Fruit fly (Drosophila melanogaster) whole organism, embryonic: ENCODE measurements around the gene CG6938.

Experiments
- Ada2b ChIP-seq: fragments of 200-800 bp; sonication (Bioruptor generic); IDR thresholded peaks from 2 replicates; pipeline ENCODE4 v1.3.6; 2022; ENCODE audit warnings: missing biosample characterization, missing genetic modification characterization
- Awh ChIP-seq: fragments of 200-800 bp; sonication (Bioruptor generic); IDR thresholded peaks from 2 replicates; pipeline ENCODE4, ENCODE4 v1.3.6; 2022; ENCODE audit warnings: missing biosample characterization, missing genetic modification characterization
- Bdp1 ChIP-seq: fragments of 200-800 bp; sonication (Bioruptor generic); optimal IDR thresholded peaks from 3 replicates; lab custom pipeline; 2016; ENCODE audit warnings: missing biosample characterization, missing genetic modification characterization
- CG10267 ChIP-seq: fragments of 200-800 bp; sonication (Bioruptor generic); optimal IDR thresholded peaks from 2 replicates; lab custom pipeline; 2018; ENCODE audit warnings: missing biosample characterization, mild to moderate bottlenecking, missing genetic modification characterization, moderate library complexity
- CG1233 ChIP-seq: fragments of 200-800 bp; sonication (Bioruptor generic); optimal IDR thresholded peaks from 4 replicates; lab custom pipeline; 2018; ENCODE audit warnings: missing biosample characterization, mild to moderate bottlenecking, missing genetic modification characterization
- CG13287 ChIP-seq: fragments of 200-800 bp; sonication (Bioruptor generic); IDR thresholded peaks from 2 replicates; pipeline ENCODE4 v1.3.6; 2022; ENCODE audit warnings: missing biosample characterization, missing genetic modification characterization; ENCODE audit not compliant: partially characterized antibody
- CG15601 ChIP-seq: fragments of 200-800 bp; sonication (Bioruptor generic); optimal IDR thresholded peaks from 3 replicates; lab custom pipeline; 2019; ENCODE audit warnings: missing biosample characterization, mild to moderate bottlenecking, missing genetic modification characterization, moderate library complexity
- CG17568 ChIP-seq: fragments of 200-800 bp; sonication (Bioruptor generic); optimal IDR thresholded peaks from 2 replicates; lab custom pipeline; 2018; ENCODE audit warnings: missing biosample characterization, mild to moderate bottlenecking, missing genetic modification characterization, moderate library complexity
- CG1792 ChIP-seq: fragments of 200-800 bp; sonication (Bioruptor generic); optimal IDR thresholded peaks from 2 replicates; lab custom pipeline; 2016; ENCODE audit warnings: missing biosample characterization, missing genetic modification characterization
- CG2120 ChIP-seq: fragments of 200-800 bp; sonication (Bioruptor generic); optimal IDR thresholded peaks from 3 replicates; lab custom pipeline; 2016; ENCODE audit warnings: missing biosample characterization, missing genetic modification characterization
- CG2199 ChIP-seq: fragments of 200-800 bp; sonication (Bioruptor generic); IDR thresholded peaks from 3 replicates; pipeline ENCODE4 v1.3.6; 2022; ENCODE audit warnings: missing biosample characterization, missing genetic modification characterization
- CG31388 ChIP-seq: fragments of 200-800 bp; sonication (Bioruptor generic); optimal IDR thresholded peaks from 2 replicates; lab custom pipeline; 2016; ENCODE audit warnings: missing biosample characterization, missing genetic modification characterization
- CG34422 ChIP-seq: fragments of 200-800 bp; sonication (Bioruptor generic); IDR thresholded peaks from 3 replicates; pipeline ENCODE4 v1.3.6; 2022; ENCODE audit warnings: missing biosample characterization, missing genetic modification characterization
- CG7786 ChIP-seq: fragments of 200-800 bp; sonication (Bioruptor generic); optimal IDR thresholded peaks from 2 replicates; lab custom pipeline; 2016; ENCODE audit warnings: missing biosample characterization, missing genetic modification characterization
- CG8359 ChIP-seq: fragments of 200-800 bp; sonication (Bioruptor generic); optimal IDR thresholded peaks from 2 replicates; lab custom pipeline; 2017; ENCODE audit warnings: missing biosample characterization, mild to moderate bottlenecking, missing genetic modification characterization, borderline replicate concordance
- CTCF ChIP-seq: fragments of 200-800 bp; sonication (Bioruptor generic); optimal IDR thresholded peaks from 2 replicates; lab custom pipeline; 2017; ENCODE audit warnings: missing biosample characterization, mild to moderate bottlenecking, missing genetic modification characterization, moderate library complexity
- Drgx ChIP-seq: fragments of 200-800 bp; sonication (Bioruptor generic); IDR thresholded peaks from 2 replicates; pipeline ENCODE4 v1.3.6; 2022; ENCODE audit warnings: missing biosample characterization, missing genetic modification characterization
- E2f2 ChIP-seq: fragments of 200-800 bp; sonication (Bioruptor generic); IDR thresholded peaks from 2 replicates; pipeline ENCODE4 v1.3.6; 2022; ENCODE audit warnings: missing biosample characterization, missing genetic modification characterization
- Ets65A ChIP-seq: fragments of 200-800 bp; sonication (Bioruptor generic); peaks from one replicate; lab custom pipeline; 2016; ENCODE audit warnings: missing biosample characterization, missing genetic modification characterization
- HmgZ ChIP-seq: fragments of 200-800 bp; sonication (Bioruptor generic); optimal IDR thresholded peaks from 2 replicates; lab custom pipeline; 2018; ENCODE audit warnings: missing biosample characterization, mild to moderate bottlenecking, missing genetic modification characterization
- MTF-1 ChIP-seq: fragments of 200-800 bp; sonication (Bioruptor generic); optimal IDR thresholded peaks from 2 replicates; lab custom pipeline; 2018; ENCODE audit warnings: missing biosample characterization, mild to moderate bottlenecking, missing genetic modification characterization, borderline replicate concordance
- Sry-δ ChIP-seq: fragments of 200-800 bp; sonication (Bioruptor generic); optimal IDR thresholded peaks from 2 replicates; lab custom pipeline; 2016; ENCODE audit warnings: missing biosample characterization, missing genetic modification characterization
- Tbp ChIP-seq: fragments of >200 bp; optimal IDR thresholded peaks from 2 replicates; lab custom pipeline; 2018; ENCODE audit warnings: missing biosample characterization, missing genetic modification characterization
- Xbp1 ChIP-seq: fragments of 200-800 bp; sonication (Bioruptor generic); optimal IDR thresholded peaks from 3 replicates; lab custom pipeline; 2016; ENCODE audit warnings: missing biosample characterization, mild to moderate bottlenecking, missing genetic modification characterization
- ab ChIP-seq: fragments of 200-800 bp; sonication (Bioruptor generic); optimal IDR thresholded peaks from 2 replicates; lab custom pipeline; 2016; ENCODE audit warnings: missing biosample characterization, missing genetic modification characterization
- amos ChIP-seq: fragments of 200-800 bp; sonication (Bioruptor generic); IDR thresholded peaks from 2 replicates; pipeline ENCODE4 v1.3.6; 2022; ENCODE audit warnings: missing biosample characterization, missing genetic modification characterization; ENCODE audit not compliant: partially characterized antibody
- chinmo ChIP-seq: fragments of 200-800 bp; sonication (Bioruptor generic); IDR thresholded peaks from 4 replicates; pipeline ENCODE4 v1.3.6; 2022; ENCODE audit warnings: missing biosample characterization, missing genetic modification characterization; ENCODE audit not compliant: partially characterized antibody
- corto ChIP-seq: fragments of 200-800 bp; sonication (Bioruptor generic); optimal IDR thresholded peaks from 2 replicates; lab custom pipeline; 2016; ENCODE audit warnings: missing biosample characterization, mild to moderate bottlenecking, missing genetic modification characterization, moderate library complexity
- dm ChIP-seq: fragments of 200-800 bp; sonication (Bioruptor generic); optimal IDR thresholded peaks from 3 replicates; lab custom pipeline; 2016; ENCODE audit warnings: missing biosample characterization, missing genetic modification characterization
- gfzf ChIP-seq: fragments of 200-800 bp; sonication (Bioruptor generic); optimal IDR thresholded peaks from 2 replicates; lab custom pipeline; 2016; ENCODE audit warnings: missing biosample characterization, mild to moderate bottlenecking, missing genetic modification characterization, moderate library complexity
- kah ChIP-seq: fragments of 200-800 bp; sonication (Bioruptor generic); optimal IDR thresholded peaks from 2 replicates; lab custom pipeline; 2018; ENCODE audit warnings: missing biosample characterization, mild to moderate bottlenecking, missing genetic modification characterization
- lbe ChIP-seq: fragments of 200-800 bp; sonication (Bioruptor generic); optimal IDR thresholded peaks from 2 replicates; lab custom pipeline; 2016; ENCODE audit warnings: missing biosample characterization, mild to moderate bottlenecking, missing genetic modification characterization
- nom ChIP-seq: fragments of 200-800 bp; sonication (Bioruptor generic); optimal IDR thresholded peaks from 2 replicates; lab custom pipeline; 2017; ENCODE audit warnings: missing biosample characterization, missing genetic modification characterization, mild to moderate bottlenecking, moderate library complexity, missing genetic modification reagents
- oc ChIP-seq: fragments of 200-800 bp; sonication (Bioruptor generic); optimal IDR thresholded peaks from 2 replicates; lab custom pipeline; 2018; ENCODE audit warnings: missing biosample characterization, mild to moderate bottlenecking, missing genetic modification characterization, moderate library complexity
- pita ChIP-seq: fragments of 200-800 bp; sonication (Bioruptor generic); optimal IDR thresholded peaks from 2 replicates; lab custom pipeline; 2017; ENCODE audit warnings: missing biosample characterization, mild to moderate bottlenecking, missing genetic modification characterization
- slou ChIP-seq: fragments of 200-800 bp; sonication (Bioruptor generic); optimal IDR thresholded peaks from 3 replicates; lab custom pipeline; 2016; ENCODE audit warnings: missing biosample characterization, missing genetic modification characterization
- stwl ChIP-seq: fragments of 200-800 bp; sonication (Bioruptor generic); optimal IDR thresholded peaks from 3 replicates; lab custom pipeline; 2018; ENCODE audit warnings: missing biosample characterization, mild to moderate bottlenecking, missing genetic modification characterization, moderate library complexity

CG6938 gene

DNA sequence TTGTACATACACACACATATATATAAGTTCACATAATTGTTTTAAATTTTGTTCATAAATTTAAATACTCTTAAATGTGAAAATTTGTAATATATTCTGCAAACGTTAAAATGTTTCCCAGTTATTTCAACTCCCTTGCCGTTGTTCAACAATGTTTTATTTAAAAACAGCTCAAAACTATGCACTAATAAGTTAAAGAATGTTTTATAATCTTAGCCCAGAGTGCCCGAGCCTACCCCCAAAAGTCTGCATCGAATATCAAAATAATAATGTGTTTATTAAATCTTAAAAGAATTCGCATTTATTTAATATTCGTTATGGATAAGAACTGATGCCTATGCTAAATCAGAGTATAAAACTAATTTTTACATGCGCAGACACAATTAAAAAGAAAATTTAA lies 23.2 kb downstream of the CG6938 start:
- TF ChIP-seq chinmo (no peak), CG15601 (tag; lab: Kevin White, UChicago) (peak; percentile 78), stwl (tag; lab: Kevin White, UChicago) (peak; percentile 27), CG2120 (GFP tag; lab: Kevin White, UChicago) (no peak)

DNA sequence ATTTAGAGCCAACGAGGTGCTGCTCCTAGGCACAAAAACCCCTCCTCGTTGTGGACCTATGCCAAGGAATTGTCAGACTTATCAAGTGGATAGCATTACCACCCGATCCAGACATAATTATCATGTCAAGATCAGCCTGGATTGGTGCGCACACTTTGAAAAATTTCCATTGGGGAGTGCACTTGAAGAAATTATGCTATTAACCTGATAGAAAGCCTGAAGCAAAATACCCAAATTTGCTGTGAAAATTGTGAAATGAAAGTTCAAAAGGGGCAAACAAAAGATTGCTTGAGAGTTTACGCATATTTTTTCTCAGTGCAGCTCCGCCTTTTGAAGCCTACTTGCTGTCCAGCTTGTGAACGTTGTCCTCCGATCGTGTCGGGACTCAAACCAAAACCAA lies 29.0 kb downstream of the CG6938 start:
- no peak for TF ChIP-seq Bdp1
- no peak for TF ChIP-seq HmgZ (tag; lab: Kevin White, UChicago)
- TF ChIP-seq CG34422 = no peak
- TF ChIP-seq CG17568 (GFP tag; lab: Kevin White, UChicago) = no peak
- TF ChIP-seq Xbp1 = no peak
- TF ChIP-seq dm (GFP tag; lab: Kevin White, UChicago) = no peak
- TF ChIP-seq, all 482 proteins: peak for 0

DNA sequence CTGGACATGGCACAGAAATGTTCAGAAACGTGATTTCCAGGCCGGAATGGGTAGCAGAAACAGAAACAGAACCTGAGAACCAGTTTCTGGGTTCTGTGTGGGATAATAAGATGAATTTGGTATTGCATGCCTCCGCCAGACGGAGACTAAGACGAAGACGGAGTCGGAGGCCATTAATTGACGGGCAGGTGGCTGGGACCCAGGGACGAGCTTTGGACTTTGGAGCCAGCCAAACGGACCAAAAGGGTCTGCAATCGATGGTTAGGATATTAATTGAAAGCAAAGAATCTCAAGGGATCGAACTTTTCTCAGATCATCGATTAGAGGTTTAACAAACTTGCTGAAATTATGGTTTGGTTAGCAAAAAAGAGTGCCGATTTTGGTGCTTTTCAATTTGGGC lies 29.6 kb downstream of the CG6938 start:
- TF ChIP-seq kah (GFP tag; lab: Kevin White, UChicago) (no peak), Ets65A (GFP tag; lab: Kevin White, UChicago) (peak; percentile 45), nom (peak; percentile 74)
- TF ChIP-seq, all 482 proteins: peak for 2

DNA sequence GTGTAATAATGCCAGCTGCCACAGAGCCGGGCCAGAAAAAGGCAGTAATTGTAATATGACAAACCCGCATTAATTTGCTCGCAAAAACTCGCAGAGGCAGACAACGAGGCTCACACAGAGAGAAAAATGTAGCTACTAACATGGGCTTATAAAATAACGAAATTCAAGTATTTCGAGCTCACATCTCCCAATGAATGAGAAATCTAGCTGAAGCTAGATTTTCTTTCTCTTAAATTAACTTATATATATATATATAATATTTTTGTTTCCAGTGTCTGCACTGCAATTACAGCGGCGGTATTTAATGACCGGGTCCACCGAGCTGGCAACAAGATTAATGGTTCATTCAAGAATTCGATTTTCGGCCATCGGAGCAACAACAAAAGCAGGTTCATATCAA lies 31.5 kb downstream of the CG6938 start:
- TF ChIP-seq Tbp (no peak), CG31388 (GFP tag; lab: Kevin White, UChicago) (no peak), CTCF (GFP tag; lab: Kevin White, UChicago) (no peak), CG7786 (GFP tag; lab: Kevin White, UChicago) (no peak), CG1233 (no peak), pita (GFP tag; lab: Kevin White, UChicago) (no peak), gfzf (GFP tag; lab: Kevin White, UChicago) (no peak), MTF-1 (no peak), slou (GFP tag; lab: Kevin White, UChicago) (no peak), E2f2 (GFP tag; lab: Robert Waterston, UW) (no peak), Sry-δ (GFP tag; lab: Kevin White, UChicago) (no peak), ab (GFP tag; lab: Kevin White, UChicago) (no peak), CG10267 (no peak), Ada2b (GFP tag; lab: Robert Waterston, UW) (no peak), lbe (GFP tag; lab: Kevin White, UChicago) (peak; percentile 54), Drgx (GFP tag; lab: Robert Waterston, UW) (peak; percentile 71), CG13287 (GFP tag; lab: Robert Waterston, UW) (no peak), corto (GFP tag; lab: Kevin White, UChicago) (peak; percentile 10), amos (no peak), CG1792 (GFP tag; lab: Kevin White, UChicago) (no peak)
- TF ChIP-seq, all 482 proteins: peak for 3

DNA sequence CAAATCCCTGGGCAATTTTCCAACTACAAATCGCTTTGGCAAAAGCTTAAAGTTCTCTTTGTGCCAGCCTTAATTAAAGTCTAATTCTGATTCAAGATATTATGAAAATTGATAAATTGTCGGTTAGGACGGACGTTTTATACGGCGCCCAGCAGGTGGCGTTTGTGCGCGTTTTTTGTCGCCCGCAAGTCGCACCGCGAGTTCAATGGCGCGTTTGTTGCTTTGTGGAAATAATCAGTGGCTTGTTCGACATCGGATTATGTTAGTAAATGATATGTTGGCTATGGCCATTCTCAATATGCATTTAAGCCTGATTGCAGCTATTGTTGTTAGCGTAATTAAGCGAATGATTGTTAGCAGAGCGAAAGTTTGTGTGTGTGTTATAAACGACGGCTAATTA lies 37.2 kb downstream of the CG6938 start:
- TF ChIP-seq CTCF (GFP tag; lab: Kevin White, UChicago) = peak; percentile 88
- peak; percentile 98 for TF ChIP-seq CG2199 (GFP tag; lab: Robert Waterston, UW)
- no peak for TF ChIP-seq oc (tag; lab: Kevin White, UChicago)
- TF ChIP-seq CG8359 (GFP tag; lab: Kevin White, UChicago) = peak; percentile 99
- peak; percentile 58; the same call in 1 of the 2 replicates for TF ChIP-seq Awh (GFP tag; lab: Robert Waterston, UW)
